Worm (Caenorhabditis elegans) whole organism, young adult: ENCODE measurements around the gene ZK1320.9.

Source experiments
- B0035.1 ChIP-seq: sonication (generic microtip); optimal IDR thresholded peaks from 2 replicates; lab custom pipeline; 2016; ENCODE audit warnings: missing genetic modification characterization, mild to moderate bottlenecking, missing compliant biosample characterization, missing genotype, missing genetic modification reagents
- B0261.1 ChIP-seq: sonication (generic microtip); optimal IDR thresholded peaks from 2 replicates; lab custom pipeline; 2016; ENCODE audit warnings: mild to moderate bottlenecking, missing genetic modification characterization, moderate library complexity, missing compliant biosample characterization
- D2030.7 ChIP-seq: fragments of 200-800 bp; sonication (Bioruptor generic); IDR thresholded peaks from 2 replicates; pipeline ENCODE4 v1.3.6; 2022; ENCODE audit warnings: missing genetic modification reagents, missing genetic modification characterization, missing compliant biosample characterization
- F10E7.11 ChIP-seq: sonication (generic microtip); optimal IDR thresholded peaks from 2 replicates; lab custom pipeline; 2017; ENCODE audit warnings: mild to moderate bottlenecking, missing genetic modification characterization, moderate library complexity, missing compliant biosample characterization
- F23B12.7 ChIP-seq: sonication (generic microtip); optimal IDR thresholded peaks from 2 replicates; lab custom pipeline; 2017; ENCODE audit warnings: missing genetic modification characterization, mild to moderate bottlenecking, missing compliant biosample characterization, antibody characterized with exemption, moderate library complexity; ENCODE audit not compliant: insufficient read depth
- F33H1.4 ChIP-seq: fragments of 200-800 bp; sonication (Bioruptor generic); IDR thresholded peaks from 2 replicates; pipeline ENCODE4 v1.3.6; 2022; ENCODE audit warnings: missing genetic modification reagents, missing genetic modification characterization, missing compliant biosample characterization
- T07F8.4 ChIP-seq: sonication (generic microtip); optimal IDR thresholded peaks from 2 replicates; lab custom pipeline; 2016; ENCODE audit warnings: mild to moderate bottlenecking, missing genetic modification characterization, moderate library complexity, missing compliant biosample characterization
- ZK185.1 ChIP-seq: sonication (generic microtip); optimal IDR thresholded peaks from 2 replicates; lab custom pipeline; 2016; ENCODE audit warnings: mild to moderate bottlenecking, missing genetic modification characterization, missing compliant biosample characterization; ENCODE audit not compliant: poor library complexity, severe bottlenecking
- ama-1 ChIP-seq, 3 experiments: fragments of 150-350 bp in 1 of 3; sonication (generic microtip) in 2 of 3; optimal IDR thresholded peaks; 2 replicates each; lab custom pipeline; 2014 to 2018; ENCODE audit warnings: missing biosample characterization in 2 of 3, missing genetic modification characterization in 2 of 3, missing genetic modification reagents in 2 of 3
- athp-1 ChIP-seq: sonication (generic microtip); optimal IDR thresholded peaks from 2 replicates; lab custom pipeline; 2017; ENCODE audit warnings: mild to moderate bottlenecking, missing genetic modification characterization, missing compliant biosample characterization
- bed-1 ChIP-seq: fragments of 200-800 bp; sonication (Bioruptor generic); IDR thresholded peaks from 2 replicates; pipeline ENCODE4 v1.3.6; 2022; ENCODE audit warnings: missing genetic modification reagents, missing genetic modification characterization, missing compliant biosample characterization
- bed-2 ChIP-seq: fragments of 200-800 bp; sonication (Bioruptor generic); IDR thresholded peaks from 2 replicates; pipeline ENCODE4 v1.3.6; 2022; ENCODE audit warnings: missing genetic modification reagents, missing genetic modification characterization, missing compliant biosample characterization
- ccch-3 ChIP-seq: fragments of 200-800 bp; sonication (Bioruptor generic); optimal IDR thresholded peaks from 2 replicates; lab custom pipeline; 2018; ENCODE audit warnings: mild to moderate bottlenecking, missing genetic modification characterization, missing compliant biosample characterization
- cebp-1 ChIP-seq, 2 experiments: fragments of 200-800 bp in 1 of 2; sonication (Bioruptor generic) in 1 of 2; sonication (generic microtip) in 1 of 2; IDR thresholded peaks in 1 of 2; optimal IDR thresholded peaks in 1 of 2; 2 replicates each; pipeline versions ENCODE4 v1.3.6 to Lab custom; 2017 to 2022; ENCODE audit warnings: missing compliant biosample characterization in 2 of 2, missing genetic modification characterization in 2 of 2, mild to moderate bottlenecking in 1 of 2, missing genetic modification reagents in 1 of 2, moderate library complexity in 1 of 2
- ceh-27 ChIP-seq: fragments of 200-800 bp; sonication (Bioruptor generic); optimal IDR thresholded peaks from 2 replicates; lab custom pipeline; 2018; ENCODE audit warnings: mild to moderate bottlenecking, missing genetic modification characterization, moderate library complexity, missing compliant biosample characterization
- dpl-1 ChIP-seq: fragments of 150-350 bp; optimal IDR thresholded peaks from 2 replicates; lab custom pipeline; 2014; ENCODE audit warnings: missing biosample characterization, missing genetic modification reagents, missing genetic modification characterization
- efl-1 ChIP-seq: fragments of 150-350 bp; optimal IDR thresholded peaks from 2 replicates; lab custom pipeline; 2014; ENCODE audit warnings: missing biosample characterization, missing genetic modification reagents, missing genetic modification characterization
- ekl-4 ChIP-seq: fragments of 200-800 bp; sonication (Bioruptor generic); IDR thresholded peaks from 2 replicates; pipeline ENCODE4 v1.3.6; 2022; ENCODE audit warnings: missing genetic modification reagents, missing genetic modification characterization, missing compliant biosample characterization
- ets-4 ChIP-seq: fragments of 200-800 bp; sonication (Bioruptor generic); optimal IDR thresholded peaks from 2 replicates; lab custom pipeline; 2018; ENCODE audit warnings: mild to moderate bottlenecking, missing genetic modification characterization, missing compliant biosample characterization
- him-1 ChIP-seq: sonication (generic microtip); optimal IDR thresholded peaks from 2 replicates; lab custom pipeline; 2016; ENCODE audit warnings: missing genotype, missing genetic modification reagents, missing genetic modification characterization, missing compliant biosample characterization
- let-526 ChIP-seq: fragments of 200-800 bp; sonication (Bioruptor generic); IDR thresholded peaks from 2 replicates; pipeline ENCODE4 v1.3.6; 2022; ENCODE audit warnings: missing genetic modification reagents, missing genetic modification characterization, missing compliant biosample characterization
- lin-35 ChIP-seq, 3 experiments: fragments of 150-350 bp in 2 of 3; sonication (generic microtip) in 1 of 3; optimal IDR thresholded peaks; 2 replicates each; lab custom pipeline; 2014 to 2018; ENCODE audit warnings: missing biosample characterization in 3 of 3, missing genetic modification characterization in 3 of 3, missing genetic modification reagents in 3 of 3
- lin-54 ChIP-seq: fragments of 200-800 bp; sonication (Bioruptor generic); optimal IDR thresholded peaks from 2 replicates; lab custom pipeline; 2018; ENCODE audit warnings: mild to moderate bottlenecking, missing genetic modification characterization, missing compliant biosample characterization
- lsy-27 ChIP-seq: sonication (generic microtip); optimal IDR thresholded peaks from 2 replicates; lab custom pipeline; 2017; ENCODE audit warnings: missing genetic modification characterization, mild to moderate bottlenecking, missing compliant biosample characterization, antibody characterized with exemption, missing genotype, borderline replicate concordance; ENCODE audit not compliant: insufficient read depth
- mcd-1 ChIP-seq: fragments of 200-800 bp; sonication (Bioruptor generic); IDR thresholded peaks from 2 replicates; pipeline ENCODE4 v1.3.6; 2022; ENCODE audit warnings: missing genetic modification reagents, missing genetic modification characterization, missing compliant biosample characterization
- mel-28 ChIP-seq: sonication (generic microtip); optimal IDR thresholded peaks from 2 replicates; lab custom pipeline; 2016; ENCODE audit warnings: borderline replicate concordance, mild to moderate bottlenecking, missing genetic modification characterization, missing compliant biosample characterization
- nhr-120 ChIP-seq: fragments of 200-800 bp; sonication (Bioruptor generic); IDR thresholded peaks from 2 replicates; pipeline ENCODE4 v1.3.6; 2022; ENCODE audit warnings: missing genetic modification characterization, missing compliant biosample characterization
- nhr-27 ChIP-seq: fragments of 200-800 bp; sonication (Bioruptor generic); optimal IDR thresholded peaks from 2 replicates; lab custom pipeline; 2018; ENCODE audit warnings: mild to moderate bottlenecking, missing genetic modification characterization, moderate library complexity, missing compliant biosample characterization
- sdz-38 ChIP-seq: sonication (generic microtip); optimal IDR thresholded peaks from 2 replicates; lab custom pipeline; 2016; ENCODE audit warnings: missing genotype, missing genetic modification characterization, missing compliant biosample characterization
- sea-2 ChIP-seq: fragments of 200-800 bp; sonication (Bioruptor generic); IDR thresholded peaks from 2 replicates; pipeline ENCODE4 v1.3.6; 2022; ENCODE audit warnings: missing genetic modification characterization, missing compliant biosample characterization
- unc-130 ChIP-seq: sonication (generic microtip); optimal IDR thresholded peaks from 2 replicates; lab custom pipeline; 2016; ENCODE audit warnings: missing genetic modification reagents, missing genetic modification characterization, missing compliant biosample characterization
- ztf-3 ChIP-seq: fragments of 200-800 bp; sonication (Bioruptor generic); optimal IDR thresholded peaks from 2 replicates; lab custom pipeline; 2018; ENCODE audit warnings: mild to moderate bottlenecking, missing genetic modification characterization, missing compliant biosample characterization

ZK1320.9 gene

ce11 chrII:9713083-9713482, 26.6 kb upstream of the ZK1320.9 start (continued):
- TF ChIP-seq sea-2 (GFP tag; lab: Robert Waterston, UW) (no peak), bed-2 (GFP tag; lab: Robert Waterston, UW) (no peak), cebp-1 (GFP tag; IDR thresholded peaks at IDR 0.05; lab: Robert Waterston, UW) (no peak), cebp-1 (tag; optimal IDR thresholded peaks at IDR 0.05; lab: Kevin White, UChicago) (no peak), F10E7.11 (tag; lab: Kevin White, UChicago) (no peak), unc-130 (GFP tag; lab: Kevin White, UChicago) (no peak), him-1 (tag; lab: Kevin White, UChicago) (peak; percentile 32), B0261.1 (tag; lab: Kevin White, UChicago) (peak; percentile 70), ztf-3 (no peak), let-526 (GFP tag; lab: Robert Waterston, UW) (no peak), bed-1 (GFP tag; lab: Robert Waterston, UW) (no peak), F33H1.4 (GFP tag; lab: Robert Waterston, UW) (peak; percentile 20; the same call in 1 of the 2 replicates)

- no peak for TF ChIP-seq T07F8.4 (tag; lab: Kevin White, UChicago)
- TF ChIP-seq nhr-27 (tag; lab: Kevin White, UChicago) = no peak
- TF ChIP-seq ceh-27 (GFP tag; lab: Kevin White, UChicago) = no peak
- no peak for TF ChIP-seq ekl-4
- no peak for TF ChIP-seq ZK185.1 (tag; lab: Kevin White, UChicago)
Measured at ce11 chrII:9708835-9709299, 22.4 kb upstream of the ZK1320.9 start, which contains the start of gene glt-5. Gene glt-5, minus strand, starts transcription at chrII:9708885.

DNA sequence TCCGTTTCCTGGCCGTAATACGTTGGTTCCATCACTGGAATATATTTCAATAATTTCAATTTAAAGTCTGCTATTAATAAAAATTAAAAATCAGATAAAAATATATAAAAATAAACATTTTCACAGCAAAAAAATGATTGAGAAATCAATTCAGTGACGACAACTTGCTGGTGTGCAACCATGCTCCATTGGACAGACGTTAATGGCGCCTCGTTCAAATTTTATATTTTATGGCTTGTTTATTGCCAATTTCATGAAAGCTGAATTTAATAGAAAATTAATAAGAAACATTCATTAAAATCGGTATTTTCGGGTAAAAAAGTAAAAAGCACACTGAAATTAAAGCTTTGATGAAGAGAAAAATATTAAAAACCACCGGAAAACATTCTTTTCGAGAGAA, 19.7 kb upstream of the ZK1320.9 start, which contains the start of gene Y53C12A.3:
TSS of gene Y53C12A.3 (minus strand) at position 34 of the 400 bp plus-strand sequence.
- TF ChIP-seq F23B12.7 (peak; percentile 32), lsy-27 (tag; lab: Kevin White, UChicago) (no peak), mcd-1 (peak; percentile 78), sdz-38 (no peak), efl-1 (peak; percentile 43), lin-35 (GFP tag; optimal IDR thresholded peaks at IDR 0.05; lab: Kevin White, UChicago) (peak in 1 of 3 experiments; percentile 72), dpl-1 (GFP tag; lab: Kevin White, UChicago) (peak; percentile 8), lin-54 (GFP tag; lab: Kevin White, UChicago) (peak; percentile 79)

DNA sequence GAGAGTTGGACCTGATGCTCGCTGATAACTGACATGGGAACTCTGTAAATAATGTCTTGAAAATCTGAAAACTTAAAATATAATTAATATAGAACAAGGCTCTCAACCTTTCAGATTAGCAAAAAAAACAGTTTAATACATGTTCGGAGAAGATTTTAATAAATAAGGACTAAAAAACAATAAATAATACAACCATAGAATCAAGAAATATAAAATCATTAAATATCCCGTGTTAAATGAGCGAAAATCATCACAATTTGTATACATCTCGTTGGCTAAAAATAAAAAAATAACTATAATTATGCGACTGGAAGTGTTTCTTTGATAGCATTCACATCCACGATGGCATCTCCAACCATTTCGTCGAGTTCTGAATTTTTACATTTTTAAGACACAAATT, 18.2 kb upstream of the ZK1320.9 start, which contains the start of gene Y53C12A.10:
TSS of gene Y53C12A.10 (minus strand) at position 101 of the 400 bp plus-strand sequence.
- TF ChIP-seq ama-1 (optimal IDR thresholded peaks at IDR 0.05; lab: Kevin White, UChicago) (no peak), ama-1 (GFP tag; optimal IDR thresholded peaks at IDR 0.05; lab: Kevin White, UChicago) (peak in 1 of 2 experiments; percentile 10), mcd-1 (no peak)

- TF ChIP-seq ets-4 (GFP tag; lab: Kevin White, UChicago) = no peak
- no peak for TF ChIP-seq D2030.7 (GFP tag; lab: Robert Waterston, UW)
- TF ChIP-seq ama-1 (optimal IDR thresholded peaks at IDR 0.05; lab: Kevin White, UChicago) = no peak
- TF ChIP-seq ama-1 (GFP tag; optimal IDR thresholded peaks at IDR 0.05; lab: Kevin White, UChicago) = peak in 1 of 2 experiments; percentile 10
Measured at ce11 chrII:9703601-9704000, 17.1 kb upstream of the ZK1320.9 start, which contains the start of gene mop-25.2. Gene mop-25.2, minus strand, starts transcription at chrII:9703701.

DNA sequence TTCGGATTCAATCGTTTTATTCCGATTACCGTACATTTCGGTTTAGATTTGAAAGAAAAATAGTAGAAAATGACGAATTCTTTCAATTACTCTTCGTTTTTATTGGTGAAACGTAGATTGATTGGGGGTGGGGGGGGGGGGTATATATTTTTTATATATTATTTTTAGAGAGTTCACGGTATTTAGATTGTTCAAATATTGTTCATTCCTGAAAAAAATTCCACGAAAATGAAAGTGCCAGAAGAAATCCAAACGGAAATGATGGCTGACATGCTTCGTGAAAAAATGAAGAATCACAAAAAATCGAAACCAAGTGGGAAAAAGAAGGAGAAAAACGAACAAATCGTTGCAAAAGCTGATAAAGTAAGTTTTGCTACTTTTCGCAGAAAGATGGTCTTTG, 13.8 kb upstream of the ZK1320.9 start, which contains the start of the genes Y53C12A.8 and Y53C12A.7:
TSS of gene Y53C12A.8 (minus strand) at position 101 of the 400 bp plus-strand sequence.
TSS of gene Y53C12A.7 (plus strand) at position 181 of the 400 bp plus-strand sequence.
- TF ChIP-seq mel-28 = no peak
- no peak for TF ChIP-seq ccch-3
- TF ChIP-seq nhr-120 (GFP tag; lab: Robert Waterston, UW) = no peak
- TF ChIP-seq athp-1 (tag; lab: Kevin White, UChicago) = no peak
- TF ChIP-seq ama-1 (optimal IDR thresholded peaks at IDR 0.05; lab: Kevin White, UChicago) = no peak
- no peak for TF ChIP-seq ama-1 (GFP tag; optimal IDR thresholded peaks at IDR 0.05; lab: Kevin White, UChicago)
- no peak for TF ChIP-seq B0035.1 (tag; lab: Kevin White, UChicago)
- TF ChIP-seq F10E7.11 (tag; lab: Kevin White, UChicago) = no peak
